Worm (Caenorhabditis elegans) whole organism, early embryonic: ENCODE results near the gene dsb-3.
A peak's percentile ranks its signal among the peaks of the same experiment; 100 is the strongest.

Experiments used
- B0310.2 ChIP-seq: sonication (generic microtip); optimal IDR thresholded peaks from 2 replicates; lab custom pipeline; 2016; ENCODE audit warnings: mild to moderate bottlenecking, missing genetic modification characterization, missing compliant biosample characterization
- F13C5.2 ChIP-seq: sonication (generic microtip); optimal IDR thresholded peaks from 2 replicates; lab custom pipeline; 2017; ENCODE audit warnings: mild to moderate bottlenecking, missing genetic modification characterization, inconsistent platforms, missing compliant biosample characterization
- aly-1 ChIP-seq: sonication (generic microtip); optimal IDR thresholded peaks from 2 replicates; lab custom pipeline; 2016; ENCODE audit warnings: missing genetic modification characterization, missing compliant biosample characterization
- ama-1 ChIP-seq: fragments of 150-350 bp; optimal IDR thresholded peaks from 2 replicates; lab custom pipeline; 2014
- ceh-13 ChIP-seq: fragments of 200-800 bp; sonication (Bioruptor generic); optimal IDR thresholded peaks from 2 replicates; lab custom pipeline; 2018; ENCODE audit warnings: mild to moderate bottlenecking, missing genetic modification characterization, missing compliant biosample characterization
- ceh-36 ChIP-seq: sonication (generic microtip); optimal IDR thresholded peaks from 2 replicates; lab custom pipeline; 2016; ENCODE audit warnings: missing genetic modification characterization, inconsistent platforms, missing compliant biosample characterization
- ets-7 ChIP-seq: sonication (generic microtip); optimal IDR thresholded peaks from 2 replicates; lab custom pipeline; 2016; ENCODE audit warnings: missing genotype, missing genetic modification characterization, missing compliant biosample characterization
- flt-1 ChIP-seq: fragments of 200-800 bp; sonication (Bioruptor generic); IDR thresholded peaks from 2 replicates; pipeline ENCODE4 v1.3.6; 2022; ENCODE audit warnings: missing genetic modification characterization, missing compliant biosample characterization
- hmbx-1 ChIP-seq: sonication (generic microtip); optimal IDR thresholded peaks from 2 replicates; lab custom pipeline; 2016; ENCODE audit warnings: mild to moderate bottlenecking, missing genetic modification characterization, missing compliant biosample characterization
- hmg-4 ChIP-seq: fragments of 200-800 bp; sonication (Bioruptor generic); optimal IDR thresholded peaks from 2 replicates; lab custom pipeline; 2018; ENCODE audit warnings: mild to moderate bottlenecking, missing genetic modification characterization, missing compliant biosample characterization
- hnd-1 ChIP-seq: sonication (generic microtip); optimal IDR thresholded peaks from 2 replicates; lab custom pipeline; 2016; ENCODE audit warnings: missing genetic modification characterization, missing compliant biosample characterization
- pes-1 ChIP-seq: fragments of 200-800 bp; sonication (Bioruptor generic); IDR thresholded peaks from 2 replicates; pipeline ENCODE4 v1.3.6; 2022; ENCODE audit warnings: missing genetic modification reagents, missing genetic modification characterization, missing compliant biosample characterization
- scrt-1 ChIP-seq: fragments of 200-800 bp; sonication (Bioruptor generic); IDR thresholded peaks from 2 replicates; pipeline ENCODE4 v1.3.6; 2022; ENCODE audit warnings: missing genetic modification characterization, missing compliant biosample characterization
- sea-1 ChIP-seq: fragments of 200-800 bp; sonication (Bioruptor generic); conservative IDR thresholded peaks from 2 replicates; pipeline ENCODE4 v1.3.6; 2022; ENCODE audit warnings: missing genetic modification characterization, missing compliant biosample characterization
- tbx-11 ChIP-seq: fragments of 200-800 bp; sonication (Bioruptor generic); IDR thresholded peaks from 2 replicates; pipeline ENCODE4 v1.3.6; 2022; ENCODE audit warnings: missing genetic modification characterization, missing compliant biosample characterization
- tbx-37 ChIP-seq: fragments of 200-800 bp; sonication (Bioruptor generic); conservative IDR thresholded peaks from 2 replicates; pipeline ENCODE4 v1.3.6; 2022; ENCODE audit warnings: missing genetic modification reagents, missing genetic modification characterization, missing compliant biosample characterization
- tra-4 ChIP-seq: sonication (generic microtip); optimal IDR thresholded peaks from 2 replicates; lab custom pipeline; 2017; ENCODE audit warnings: missing genetic modification characterization, missing compliant biosample characterization

dsb-3 gene

DNA sequence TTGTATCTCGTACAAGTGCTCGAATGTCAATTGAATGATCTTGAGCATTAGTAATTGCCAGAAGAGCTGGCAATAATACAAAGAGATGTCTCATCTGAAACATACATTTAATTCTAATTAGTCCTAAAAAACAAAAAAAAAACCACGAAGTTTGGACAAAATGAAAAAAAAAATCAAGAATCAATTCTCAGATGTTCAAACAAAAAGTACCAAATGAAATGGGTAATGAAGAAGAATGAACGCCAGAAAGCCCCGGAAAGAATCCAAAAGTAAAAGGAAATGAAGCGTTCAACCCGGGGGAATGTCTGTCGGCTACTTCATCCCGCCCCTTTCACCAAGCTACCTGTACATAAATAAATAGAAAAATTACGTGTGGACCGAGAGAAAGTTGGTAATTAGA is 41.5 kb downstream of the dsb-3 start, which contains the start of gene F33D4.6:
TSS of gene F33D4.6 (minus strand) at position 101 of the 400 bp plus-strand sequence.
- TF ChIP-seq flt-1 (GFP tag; lab: Robert Waterston, UW) (no peak), aly-1 (tag; lab: Kevin White, UChicago) (no peak), pes-1 (no peak), hmg-4 (GFP tag; lab: Kevin White, UChicago) (no peak), hmbx-1 (tag; lab: Kevin White, UChicago) (no peak)

DNA sequence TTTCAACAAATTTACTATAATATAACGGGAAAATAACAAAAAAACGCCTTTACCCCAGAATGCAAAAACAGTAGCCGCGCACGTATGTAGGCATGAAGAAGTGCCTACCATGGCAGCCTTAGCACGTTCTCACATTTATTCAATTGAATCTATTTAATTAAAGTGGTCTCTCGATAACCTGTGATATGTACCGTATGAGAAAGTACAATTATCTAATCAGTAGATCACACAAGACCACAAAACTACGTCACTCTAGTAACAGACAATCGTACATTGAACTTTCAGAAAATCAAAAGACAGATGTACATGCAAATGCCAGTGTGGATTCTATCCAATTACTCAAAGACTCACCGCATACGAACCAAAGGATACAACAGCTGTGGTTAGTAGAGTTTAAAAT is 47.2 kb downstream of the dsb-3 start:
- no peak for TF ChIP-seq aly-1 (tag; lab: Kevin White, UChicago)

DNA sequence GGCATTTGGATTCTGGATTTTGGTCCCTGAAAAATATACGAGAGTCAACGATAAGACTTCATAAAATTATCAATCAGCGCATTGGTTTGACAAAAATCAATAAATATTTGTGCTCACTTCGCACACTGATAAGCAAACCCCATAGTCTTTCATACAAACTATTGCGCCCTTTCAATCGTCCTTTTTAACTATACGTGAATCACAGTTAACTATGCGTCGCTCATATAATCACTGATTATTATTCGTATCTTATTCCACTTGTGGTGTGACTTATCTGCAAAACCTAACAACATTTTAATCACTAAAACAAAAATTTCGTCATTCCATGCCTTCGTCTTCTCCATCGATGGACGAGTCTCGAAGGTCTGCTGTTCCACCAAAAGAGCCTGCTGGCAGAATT is 48.6 kb downstream of the dsb-3 start, which contains the start of gene nhr-8:
TSS of gene nhr-8 (plus strand) at position 160 of the 400 bp plus-strand sequence.
- TF ChIP-seq ets-7 (tag; lab: Kevin White, UChicago) (no peak), sea-1 (GFP tag; lab: Robert Waterston, UW) (no peak), ceh-13 (no peak), B0310.2 (tag; lab: Kevin White, UChicago) (no peak), aly-1 (tag; lab: Kevin White, UChicago) (no peak), hmbx-1 (tag; lab: Kevin White, UChicago) (no peak), ceh-36 (tag; lab: Kevin White, UChicago) (no peak), hnd-1 (no peak), pes-1 (no peak), F13C5.2 (tag; lab: Kevin White, UChicago) (no peak), hmg-4 (GFP tag; lab: Kevin White, UChicago) (no peak), flt-1 (GFP tag; lab: Robert Waterston, UW) (no peak), tbx-11 (no peak), ama-1 (lab: Kevin White, UChicago) (no peak), scrt-1 (GFP tag; lab: Robert Waterston, UW) (no peak), tra-4 (tag; lab: Kevin White, UChicago) (no peak), tbx-37 (no peak)

DNA sequence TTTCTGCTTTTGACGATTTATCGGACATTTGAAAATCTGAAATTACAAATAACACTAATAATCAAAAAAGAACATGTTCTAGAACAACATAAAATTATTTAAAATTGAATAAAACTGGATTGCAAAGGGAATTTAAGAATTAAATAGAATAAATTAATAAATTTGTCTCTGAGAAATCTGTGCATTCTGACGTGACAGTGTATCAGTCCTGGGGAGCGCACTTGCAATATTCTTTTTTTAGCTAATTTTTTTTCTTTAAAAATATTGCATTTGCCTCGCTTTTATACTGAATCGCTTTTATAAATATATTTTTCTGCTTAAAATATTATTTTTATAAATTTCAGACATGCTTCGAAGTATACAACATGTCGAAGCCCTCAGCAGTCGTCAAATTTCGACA is 49.7 kb downstream of the dsb-3 start, which contains the start of the genes mrpl-1, emc-6 and mrps-24:
TSS of gene mrpl-1 (minus strand) at position 1 of the 400 bp plus-strand sequence.
TSS of gene emc-6 (minus strand) at position 36 of the 400 bp plus-strand sequence.
TSS of gene mrps-24 (plus strand) at position 345 of the 400 bp plus-strand sequence.
- TF ChIP-seq ceh-13, result no peak
- TF ChIP-seq scrt-1 (GFP tag; lab: Robert Waterston, UW), result no peak
- TF ChIP-seq ama-1 (lab: Kevin White, UChicago), result no peak
- no peak for TF ChIP-seq B0310.2 (tag; lab: Kevin White, UChicago)
- no peak for TF ChIP-seq aly-1 (tag; lab: Kevin White, UChicago)
- TF ChIP-seq sea-1 (GFP tag; lab: Robert Waterston, UW), result no peak
- TF ChIP-seq F13C5.2 (tag; lab: Kevin White, UChicago), result peak; percentile 27
